Fruit fly (Drosophila melanogaster): ENCODE data around the gene Tnpo-SR.

Tnpo-SR gene

DNA sequence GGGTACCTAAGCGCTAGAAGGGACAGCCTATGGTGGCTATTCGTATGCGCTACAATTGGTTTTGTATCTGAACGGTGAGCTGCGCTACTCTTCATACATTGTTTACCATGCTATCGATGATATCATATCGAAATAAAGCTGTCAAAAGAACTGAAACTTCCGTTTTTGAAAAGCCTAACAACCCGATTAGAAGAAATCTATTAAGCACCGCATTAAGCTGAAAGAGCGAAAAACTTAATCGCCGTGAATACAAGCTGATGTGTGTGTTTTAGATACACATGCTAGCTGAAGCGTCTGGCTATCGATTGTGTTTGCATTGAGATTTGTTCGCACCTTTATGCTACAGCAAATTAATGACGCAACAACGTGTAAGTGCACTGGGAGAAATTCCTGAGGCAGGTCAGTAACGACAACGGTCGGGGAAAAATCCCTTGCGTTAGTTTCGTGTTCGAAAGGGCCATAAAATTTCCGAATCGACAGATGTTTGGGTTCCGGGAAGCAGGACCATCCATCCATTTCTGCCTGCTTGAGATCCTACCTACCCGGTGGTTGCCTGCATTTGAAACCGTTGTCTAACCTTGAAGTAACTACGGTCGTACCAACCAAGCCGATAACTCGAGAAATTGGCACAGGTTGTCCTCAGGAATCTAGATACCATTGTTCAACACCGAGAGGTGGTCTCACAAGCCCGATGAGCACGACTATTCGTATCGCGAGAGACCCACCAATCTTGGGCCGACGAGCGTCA lies 9.2 kb upstream of the Tnpo-SR start:
- TF ChIP-seq CG34406 (GFP tag; optimal IDR thresholded peaks at IDR 0.05) (peak; percentile 29), Smox (GFP tag; optimal IDR thresholded peaks at IDR 0.05) (no peak), CG3919 (GFP tag; optimal IDR thresholded peaks at IDR 0.05) (peak; percentile 70), fd59A (GFP tag; optimal IDR thresholded peaks at IDR 0.05) (peak; percentile 23), eg (GFP tag; IDR thresholded peaks at IDR 0.05) (no peak), CG3032 (tag; optimal IDR thresholded peaks at IDR 0.05) (peak; percentile 14), OdsH (GFP tag; optimal IDR thresholded peaks at IDR 0.05) (peak; percentile 68), Hr4 (GFP tag; optimal IDR thresholded peaks at IDR 0.05) (peak; percentile 56), spab (GFP tag; optimal IDR thresholded peaks at IDR 0.05) (no peak), CG31627 (GFP tag; optimal IDR thresholded peaks at IDR 0.05) (peak; percentile 15), dsx (GFP tag; optimal IDR thresholded peaks at IDR 0.05; ENCODE audit: poor library complexity, severe bottlenecking) (peak; percentile 75), Lpt (GFP tag; optimal IDR thresholded peaks at IDR 0.05) (peak; percentile 46), ss (GFP tag; optimal IDR thresholded peaks at IDR 0.05) (peak in 1 of 2 experiments; percentile 21), vri (GFP tag; optimal IDR thresholded peaks at IDR 0.05) (peak; percentile 15), CG9139 (GFP tag; optimal IDR thresholded peaks at IDR 0.05) (peak; percentile 28), CG16779 (tag; optimal IDR thresholded peaks at IDR 0.05) (peak; percentile 58), salr (GFP tag; optimal IDR thresholded peaks at IDR 0.05) (peak in 1 of 2 experiments; percentile 73), lz (GFP tag; optimal IDR thresholded peaks at IDR 0.05) (no peak), CG11762 (GFP tag; optimal IDR thresholded peaks at IDR 0.05; ENCODE audit: insufficient read depth) (peak; percentile 9), acj6 (GFP tag; optimal IDR thresholded peaks at IDR 0.05) (peak; percentile 46), dac (GFP tag; optimal IDR thresholded peaks at IDR 0.05) (peak; percentile 43), Sox15 (GFP tag; optimal IDR thresholded peaks at IDR 0.05) (no peak), achi (GFP tag; optimal IDR thresholded peaks at IDR 0.05) (peak; percentile 53), CG7368 (GFP tag; optimal IDR thresholded peaks at IDR 0.05) (no peak), CG8319 (GFP tag; optimal IDR thresholded peaks at IDR 0.05) (no peak), Sox102F (GFP tag; optimal IDR thresholded peaks at IDR 0.05) (peak; percentile 54), CG10631 (GFP tag; optimal IDR thresholded peaks at IDR 0.05) (peak; percentile 74), topi (GFP tag; optimal IDR thresholded peaks at IDR 0.05) (no peak), CG4318 (GFP tag; optimal IDR thresholded peaks at IDR 0.05) (peak; percentile 37), svp (GFP tag) (no peak), CG6808 (GFP tag; optimal IDR thresholded peaks at IDR 0.05) (no peak), CG15336 (GFP tag; IDR thresholded peaks at IDR 0.05) (no peak), Blimp-1 (GFP tag; optimal IDR thresholded peaks at IDR 0.05) (no peak), esn (GFP tag; optimal IDR thresholded peaks at IDR 0.05) (peak; percentile 24), CG11902 (GFP tag; optimal IDR thresholded peaks at IDR 0.05) (no peak), fkh (GFP tag; optimal IDR thresholded peaks at IDR 0.05) (peak; percentile 90), Sox14 (GFP tag; optimal IDR thresholded peaks at IDR 0.05) (peak; percentile 47), CG8632 (GFP tag; optimal IDR thresholded peaks at IDR 0.05) (peak; percentile 33), CG10669 (GFP tag; optimal IDR thresholded peaks at IDR 0.05) (peak; percentile 6), CG6276 (GFP tag; optimal IDR thresholded peaks at IDR 0.05) (peak; percentile 64), Met (GFP tag; optimal IDR thresholded peaks at IDR 0.05) (no peak), Eip75B (GFP tag; optimal IDR thresholded peaks at IDR 0.05) (peak; percentile 10), Eip93F (GFP tag; optimal IDR thresholded peaks at IDR 0.05) (no peak), net (GFP tag; optimal IDR thresholded peaks at IDR 0.05) (peak; percentile 51), Ets21C (GFP tag; optimal IDR thresholded peaks at IDR 0.05) (no peak), Ets96B (tag; optimal IDR thresholded peaks at IDR 0.05) (peak; percentile 33), CG32006 (GFP tag; optimal IDR thresholded peaks at IDR 0.05) (peak; percentile 72), Eip78C (GFP tag) (peak; percentile 90), CG8119 (GFP tag; IDR thresholded peaks at IDR 0.05) (no peak), Hr39 (GFP tag; optimal IDR thresholded peaks at IDR 0.05) (no peak), Gug (GFP tag; IDR thresholded peaks at IDR 0.05) (no peak)
